Worm (Caenorhabditis elegans) whole organism, L3 larva: Measurements from ENCODE around the gene str-83.

Experiments used
- ama-1 ChIP-seq: fragments of 150-350 bp; optimal IDR thresholded peaks from 2 replicates; lab custom pipeline; 2018
- nhr-237 ChIP-seq: fragments of 150-350 bp; optimal IDR thresholded peaks from 2 replicates; lab custom pipeline; 2014; ENCODE audit warnings: missing biosample characterization, missing genetic modification characterization
- unc-62 ChIP-seq: fragments of 150-350 bp; sonication (generic microtip); optimal IDR thresholded peaks from 4 replicates; lab custom pipeline; 2014; ENCODE audit warnings: missing biosample characterization, missing genetic modification reagents, missing genetic modification characterization
- zag-1 ChIP-seq: fragments of 150-350 bp; optimal IDR thresholded peaks from 2 replicates; lab custom pipeline; 2014; ENCODE audit warnings: missing biosample characterization, missing genetic modification characterization
- ztf-4 ChIP-seq: fragments of 150-350 bp; optimal IDR thresholded peaks from 2 replicates; lab custom pipeline; 2014; ENCODE audit warnings: missing biosample characterization, missing genetic modification characterization

DNA sequence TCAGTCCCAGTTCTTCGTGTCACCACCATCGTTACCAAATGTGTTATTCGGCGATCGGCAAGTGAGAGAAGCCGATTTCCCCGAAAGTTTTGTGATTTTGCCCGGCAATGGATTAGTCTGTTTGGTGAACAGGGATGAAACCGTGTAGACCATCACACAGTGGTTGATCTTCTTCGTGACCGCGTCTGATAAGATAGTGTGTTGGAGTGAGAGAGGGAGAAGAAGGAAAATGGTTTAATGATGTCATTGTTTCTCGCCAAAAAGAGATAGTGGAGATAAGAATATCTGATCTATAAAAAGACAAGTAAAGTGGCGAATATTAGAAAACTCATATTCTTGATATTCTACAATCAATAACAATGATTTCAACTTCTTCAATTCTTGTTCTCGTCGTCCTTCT is 2.8 kb downstream of the str-83 start, which contains the start of gene nlp-31:
- TF ChIP-seq zag-1 (tag; lab: Kevin White, UChicago) (no peak), unc-62 (GFP tag; lab: Kevin White, UChicago) (no peak), ama-1 (no peak), nhr-237 (tag; lab: Kevin White, UChicago) (no peak), ztf-4 (tag; lab: Kevin White, UChicago) (no peak)
